Fruit fly (Drosophila melanogaster) whole organism, embryonic: ENCODE data around the gene Cp190.
A peak's percentile ranks its signal among the peaks of the same experiment; 100 is the strongest.

Experiments
- Atf3 ChIP-seq: fragments of 200-800 bp; sonication (Bioruptor generic); optimal IDR thresholded peaks from 3 replicates; lab custom pipeline; 2016; ENCODE audit warnings: missing biosample characterization, missing genetic modification characterization
- Awh ChIP-seq: fragments of 200-800 bp; sonication (Bioruptor generic); IDR thresholded peaks from 2 replicates; pipeline ENCODE4, ENCODE4 v1.3.6; 2022; ENCODE audit warnings: missing biosample characterization, missing genetic modification characterization
- C15 ChIP-seq: fragments of 200-800 bp; sonication (Bioruptor generic); IDR thresholded peaks from 3 replicates; pipeline ENCODE4 v1.3.6; 2022; ENCODE audit warnings: missing biosample characterization, missing genetic modification characterization
- CG10366 ChIP-seq: fragments of 200-800 bp; sonication (Bioruptor generic); IDR thresholded peaks from 2 replicates; pipeline ENCODE4 v1.3.6; 2022; ENCODE audit warnings: missing biosample characterization, missing genetic modification characterization
- CG10431 ChIP-seq: fragments of 200-800 bp; sonication (Bioruptor generic); optimal IDR thresholded peaks from 3 replicates; lab custom pipeline; 2018; ENCODE audit warnings: missing biosample characterization, mild to moderate bottlenecking, missing genetic modification characterization
- CG13624 ChIP-seq: fragments of 200-800 bp; sonication (Bioruptor generic); optimal IDR thresholded peaks from 2 replicates; lab custom pipeline; 2016; ENCODE audit warnings: missing biosample characterization, missing genetic modification characterization
- CG1602 ChIP-seq: fragments of 200-800 bp; sonication (Bioruptor generic); optimal IDR thresholded peaks from 3 replicates; lab custom pipeline; 2016; ENCODE audit warnings: missing biosample characterization, missing genetic modification characterization
- CG16813 ChIP-seq: fragments of 200-800 bp; sonication (Bioruptor generic); IDR thresholded peaks from 3 replicates; pipeline ENCODE4 v1.3.6; 2022; ENCODE audit warnings: missing biosample characterization, missing genetic modification characterization; ENCODE audit not compliant: partially characterized antibody
- CG16863 ChIP-seq: fragments of 200-800 bp; sonication (Bioruptor generic); optimal IDR thresholded peaks from 3 replicates; lab custom pipeline; 2016; ENCODE audit warnings: missing biosample characterization, missing genetic modification characterization
- CG17385 ChIP-seq: fragments of 200-800 bp; sonication (Bioruptor generic); optimal IDR thresholded peaks from 3 replicates; lab custom pipeline; 2018; ENCODE audit warnings: missing biosample characterization, mild to moderate bottlenecking, missing genetic modification characterization
- CG2120 ChIP-seq: fragments of 200-800 bp; sonication (Bioruptor generic); optimal IDR thresholded peaks from 3 replicates; lab custom pipeline; 2016; ENCODE audit warnings: missing biosample characterization, missing genetic modification characterization
- CG30020 ChIP-seq: fragments of 200-800 bp; optimal IDR thresholded peaks from 2 replicates; lab custom pipeline; 2019; ENCODE audit warnings: missing biosample characterization, mild to moderate bottlenecking, missing genetic modification characterization, moderate library complexity
- CG3065 ChIP-seq: fragments of 200-800 bp; sonication (Bioruptor generic); optimal IDR thresholded peaks from 2 replicates; lab custom pipeline; 2016; ENCODE audit warnings: missing biosample characterization, missing genetic modification characterization
- CG3838 ChIP-seq: fragments of 200-800 bp; sonication (Bioruptor generic); optimal IDR thresholded peaks from 3 replicates; lab custom pipeline; 2016; ENCODE audit warnings: missing biosample characterization, missing genetic modification characterization
- CG7745 ChIP-seq: fragments of 200-800 bp; sonication (Bioruptor generic); optimal IDR thresholded peaks from 2 replicates; lab custom pipeline; 2018; ENCODE audit warnings: missing biosample characterization, mild to moderate bottlenecking, missing genetic modification characterization, moderate library complexity
- CG7786 ChIP-seq: fragments of 200-800 bp; sonication (Bioruptor generic); optimal IDR thresholded peaks from 2 replicates; lab custom pipeline; 2016; ENCODE audit warnings: missing biosample characterization, missing genetic modification characterization
- CG7987 ChIP-seq: fragments of 200-800 bp; sonication (Bioruptor generic); optimal IDR thresholded peaks from 2 replicates; lab custom pipeline; 2018; ENCODE audit warnings: missing biosample characterization, mild to moderate bottlenecking, missing genetic modification characterization, moderate library complexity
- CG8765 ChIP-seq: fragments of 200-800 bp; sonication (Bioruptor generic); IDR thresholded peaks from 2 replicates; pipeline ENCODE4 v1.3.6; 2022; ENCODE audit warnings: missing biosample characterization, missing genetic modification characterization
- CG8924 ChIP-seq: fragments of 200-800 bp; optimal IDR thresholded peaks from 3 replicates; lab custom pipeline; 2019; ENCODE audit warnings: missing biosample characterization, mild to moderate bottlenecking, missing genetic modification characterization, moderate library complexity
- CG9932 ChIP-seq: fragments of 200-800 bp; sonication (Bioruptor generic); IDR thresholded peaks from 2 replicates; pipeline ENCODE4 v1.3.6; 2022; ENCODE audit warnings: missing biosample characterization, missing genetic modification characterization
- Ets65A ChIP-seq: fragments of 200-800 bp; sonication (Bioruptor generic); peaks from one replicate; lab custom pipeline; 2016; ENCODE audit warnings: missing biosample characterization, missing genetic modification characterization
- HHEX ChIP-seq: fragments of 200-800 bp; sonication (Bioruptor generic); optimal IDR thresholded peaks from 3 replicates; lab custom pipeline; 2017; ENCODE audit warnings: missing biosample characterization, mild to moderate bottlenecking, missing genetic modification characterization, missing genetic modification reagents
- HLH4C ChIP-seq: fragments of 200-800 bp; sonication (Bioruptor generic); IDR thresholded peaks from 3 replicates; pipeline ENCODE4 v1.3.6; 2022; ENCODE audit warnings: missing biosample characterization, missing genetic modification characterization; ENCODE audit not compliant: partially characterized antibody
- HLHmδ ChIP-seq: fragments of 200-800 bp; sonication (Bioruptor generic); optimal IDR thresholded peaks from 2 replicates; lab custom pipeline; 2018; ENCODE audit warnings: missing biosample characterization, mild to moderate bottlenecking, missing genetic modification characterization, moderate library complexity
- Hr39 ChIP-seq: fragments of >200 bp; optimal IDR thresholded peaks from 2 replicates; lab custom pipeline; 2017
- Hsf ChIP-seq: fragments of 200-800 bp; sonication (Bioruptor generic); optimal IDR thresholded peaks from 3 replicates; lab custom pipeline; 2016; ENCODE audit warnings: missing biosample characterization, missing genetic modification characterization
- Mad ChIP-seq: fragments of 200-800 bp; sonication (Bioruptor generic); optimal IDR thresholded peaks from 2 replicates; lab custom pipeline; 2016; ENCODE audit warnings: missing biosample characterization, missing genetic modification characterization
- Med ChIP-seq: fragments of 200-800 bp; sonication (Bioruptor generic); peaks from one replicate; lab custom pipeline; 2016; ENCODE audit warnings: missing biosample characterization, missing genetic modification characterization, mild to moderate bottlenecking, inconsistent platforms, moderate library complexity
- Poxn ChIP-seq: fragments of 200-800 bp; sonication (Bioruptor generic); IDR thresholded peaks from 2 replicates; pipeline ENCODE4 v1.3.6; 2022; ENCODE audit warnings: missing biosample characterization, missing genetic modification characterization
- Rfx ChIP-seq: fragments of 200-800 bp; sonication (Bioruptor generic); IDR thresholded peaks from 2 replicates; pipeline ENCODE4 v1.3.6; 2022; ENCODE audit warnings: missing biosample characterization, missing genetic modification characterization
- Rx ChIP-seq: fragments of 200-800 bp; sonication (Bioruptor generic); IDR thresholded peaks from 2 replicates; pipeline ENCODE4 v1.3.6; 2022; ENCODE audit warnings: missing biosample characterization, missing genetic modification characterization
- Taf1 ChIP-seq: fragments of 200-800 bp; sonication (Bioruptor generic); IDR thresholded peaks from 2 replicates; pipeline ENCODE4 v1.3.6; 2022; ENCODE audit warnings: missing biosample characterization, missing genetic modification characterization
- ase ChIP-seq: fragments of 200-800 bp; sonication (Bioruptor generic); IDR thresholded peaks from 3 replicates; pipeline ENCODE4 v1.3.6; 2022; ENCODE audit warnings: missing biosample characterization, missing genetic modification characterization
- bigmax ChIP-seq: fragments of 200-800 bp; sonication (Bioruptor generic); optimal IDR thresholded peaks from 2 replicates; lab custom pipeline; 2018; ENCODE audit warnings: missing biosample characterization, mild to moderate bottlenecking, missing genetic modification characterization
- crp ChIP-seq, 2 experiments: fragments of 200-800 bp; sonication (Bioruptor generic); optimal IDR thresholded peaks; 2 replicates in 1 of 2; 3 replicates in 1 of 2; lab custom pipeline; 2017; ENCODE audit warnings: missing biosample characterization in 2 of 2, missing genetic modification characterization in 2 of 2, mild to moderate bottlenecking in 1 of 2, moderate library complexity in 1 of 2
- dm ChIP-seq: fragments of 200-800 bp; sonication (Bioruptor generic); optimal IDR thresholded peaks from 3 replicates; lab custom pipeline; 2016; ENCODE audit warnings: missing biosample characterization, missing genetic modification characterization
- dmrt99B ChIP-seq: fragments of 200-800 bp; sonication (Bioruptor generic); optimal IDR thresholded peaks from 2 replicates; lab custom pipeline; 2018; ENCODE audit warnings: missing biosample characterization, mild to moderate bottlenecking, missing genetic modification characterization, moderate library complexity
- en ChIP-seq: fragments of 200-800 bp; sonication (Bioruptor generic); optimal IDR thresholded peaks from 2 replicates; lab custom pipeline; 2016; ENCODE audit warnings: missing biosample characterization, missing genetic modification characterization
- gem ChIP-seq: fragments of 200-800 bp; sonication (Bioruptor generic); optimal IDR thresholded peaks from 2 replicates; lab custom pipeline; 2019; ENCODE audit warnings: missing biosample characterization, mild to moderate bottlenecking, missing genetic modification characterization, moderate library complexity
- grau ChIP-seq: fragments of 200-800 bp; optimal IDR thresholded peaks from 3 replicates; lab custom pipeline; 2019; ENCODE audit warnings: missing biosample characterization, mild to moderate bottlenecking, missing genetic modification characterization, moderate library complexity
- gro ChIP-seq: fragments of 200-800 bp; sonication (Bioruptor generic); optimal IDR thresholded peaks from 2 replicates; lab custom pipeline; 2016; ENCODE audit warnings: missing biosample characterization, missing genetic modification characterization
- insv ChIP-seq, 2 experiments: fragments of 200-800 bp; sonication (Bioruptor generic); optimal IDR thresholded peaks; 3 replicates each; lab custom pipeline; 2016 to 2018; ENCODE audit warnings: missing biosample characterization in 2 of 2, missing genetic modification characterization in 2 of 2
- lbe ChIP-seq: fragments of 200-800 bp; sonication (Bioruptor generic); optimal IDR thresholded peaks from 2 replicates; lab custom pipeline; 2016; ENCODE audit warnings: missing biosample characterization, mild to moderate bottlenecking, missing genetic modification characterization
- mirr ChIP-seq: fragments of 200-800 bp; sonication (Bioruptor generic); optimal IDR thresholded peaks from 3 replicates; lab custom pipeline; 2018; ENCODE audit warnings: missing biosample characterization, mild to moderate bottlenecking, missing genetic modification characterization
- odd ChIP-seq: fragments of 200-800 bp; sonication (Bioruptor generic); optimal IDR thresholded peaks from 2 replicates; lab custom pipeline; 2017; ENCODE audit warnings: missing biosample characterization, mild to moderate bottlenecking, missing genetic modification characterization
- org-1 ChIP-seq: fragments of 200-800 bp; sonication (Bioruptor generic); optimal IDR thresholded peaks from 2 replicates; lab custom pipeline; 2017; ENCODE audit warnings: missing biosample characterization, missing genetic modification characterization
- phol ChIP-seq: fragments of 200-800 bp; sonication (Bioruptor generic); optimal IDR thresholded peaks from 3 replicates; lab custom pipeline; 2018; ENCODE audit warnings: missing biosample characterization, mild to moderate bottlenecking, missing genetic modification characterization, moderate library complexity
- prd ChIP-seq, 3 experiments: fragments of >200 bp in 2 of 3; fragments of 200-800 bp in 1 of 3; sonication (Bioruptor generic) in 1 of 3; optimal IDR thresholded peaks in 2 of 3; IDR thresholded peaks in 1 of 3; 2 replicates in 2 of 3; 3 replicates in 1 of 3; pipeline versions ENCODE4 v1.3.6 to Lab custom; 2017 to 2022; ENCODE audit warnings: missing biosample characterization in 1 of 3, missing genetic modification characterization in 1 of 3
- sens ChIP-seq: fragments of 200-800 bp; sonication (Bioruptor generic); peaks from one replicate; lab custom pipeline; 2016; ENCODE audit warnings: missing biosample characterization, missing genetic modification characterization
- sisA ChIP-seq: fragments of 200-800 bp; sonication (Bioruptor generic); IDR thresholded peaks from 2 replicates; pipeline ENCODE4 v1.3.6; 2022; ENCODE audit warnings: missing biosample characterization, missing genetic modification characterization
- yki ChIP-seq: fragments of >200 bp; optimal IDR thresholded peaks from 3 replicates; lab custom pipeline; 2018

The Cp190 gene

dm6 chr3R:15229329-15229876 is 45.6 kb downstream of the Cp190 start, which contains the start of the genes Art3 and mRpS10 (continued):
- TF ChIP-seq Ets65A (peak; percentile 100), CG30020 (tag; lab: Kevin White, UChicago) (peak; percentile 95), CG8924 (peak; percentile 100), org-1 (peak; percentile 100), CG1602 (GFP tag; lab: Kevin White, UChicago) (peak; percentile 100), Mad (GFP tag; lab: Kevin White, UChicago) (peak; percentile 100), crp (GFP tag; optimal IDR thresholded peaks at IDR 0.05; lab: Kevin White, UChicago) (peak; percentile 55 to 80), sisA (GFP tag; lab: Robert Waterston, UW) (peak; percentile 100), CG13624 (GFP tag; lab: Kevin White, UChicago) (peak; percentile 100), yki (lab: Kevin White, UChicago) (no peak), gro (GFP tag; lab: Kevin White, UChicago) (peak; percentile 100), Poxn (GFP tag; lab: Robert Waterston, UW) (peak; percentile 100), dm (peak; percentile 100), Atf3 (GFP tag; lab: Kevin White, UChicago) (peak; percentile 100), grau (peak; percentile 100), CG16863 (GFP tag; lab: Kevin White, UChicago) (peak; percentile 100), en (peak; percentile 100), CG7786 (peak; percentile 100), CG3065 (GFP tag; lab: Kevin White, UChicago) (peak; percentile 100), CG7745 (tag; lab: Kevin White, UChicago) (peak; percentile 99), HLH4C (GFP tag; lab: Robert Waterston, UW) (no peak), odd (peak; percentile 99), sens (GFP tag; lab: Kevin White, UChicago) (peak; percentile 100), Rfx (peak; percentile 100), C15 (GFP tag; lab: Robert Waterston, UW) (peak; percentile 100), CG3838 (peak; percentile 99), Rx (peak; percentile 100), Awh (GFP tag; lab: Robert Waterston, UW) (peak; percentile 100), CG7987 (peak; percentile 99), CG2120 (GFP tag; lab: Kevin White, UChicago) (peak; percentile 100), CG16813 (no peak), HLHmδ (GFP tag; lab: Kevin White, UChicago) (no peak), CG8765 (GFP tag; lab: Robert Waterston, UW) (peak; percentile 100), Hr39 (no peak), HHEX (GFP tag; lab: Kevin White, UChicago) (peak; percentile 100), CG10431 (peak; percentile 99), prd (optimal IDR thresholded peaks at IDR 0.05; lab: Kevin White, UChicago) (no peak), prd (GFP tag; IDR thresholded peaks at IDR 0.05; lab: Robert Waterston, UW) (peak; percentile 100), insv (GFP tag; optimal IDR thresholded peaks at IDR 0.05; lab: Kevin White, UChicago) (peak; percentile 69 to 88), phol (tag; lab: Kevin White, UChicago) (peak; percentile 100), mirr (GFP tag; lab: Kevin White, UChicago) (peak; percentile 100), Med (GFP tag; lab: Kevin White, UChicago) (peak; percentile 100), CG10366 (GFP tag; lab: Robert Waterston, UW) (peak; percentile 100), bigmax (GFP tag; lab: Kevin White, UChicago) (peak; percentile 83), Hsf (GFP tag; lab: Kevin White, UChicago) (peak; percentile 100), Taf1 (GFP tag; lab: Robert Waterston, UW) (peak; percentile 100), gem (tag; lab: Kevin White, UChicago) (peak; percentile 100), ase (GFP tag; lab: Robert Waterston, UW) (peak; percentile 100), lbe (GFP tag; lab: Kevin White, UChicago) (peak; percentile 99), CG9932 (GFP tag; lab: Robert Waterston, UW) (peak; percentile 100), dmrt99B (tag; lab: Kevin White, UChicago) (peak; percentile 100), CG17385 (peak; percentile 100)
